Fruit fly (Drosophila melanogaster) whole organism, embryonic: ENCODE results near the gene Rab3GAP1.

ENCODE experiments used
- B-H1 ChIP-seq: fragments of 200-800 bp; sonication (Bioruptor generic); IDR thresholded peaks from 3 replicates; pipeline ENCODE4 v1.3.6; 2022; ENCODE audit warnings: missing biosample characterization, missing genetic modification characterization
- B-H2 ChIP-seq: fragments of 200-800 bp; sonication (Bioruptor generic); optimal IDR thresholded peaks from 2 replicates; lab custom pipeline; 2018; ENCODE audit warnings: missing biosample characterization, mild to moderate bottlenecking, missing genetic modification characterization
- Bgb ChIP-seq: fragments of 200-800 bp; sonication (Bioruptor generic); IDR thresholded peaks from 2 replicates; pipeline ENCODE4 v1.3.6; 2022; ENCODE audit warnings: missing biosample characterization, missing genetic modification characterization; ENCODE audit not compliant: partially characterized antibody
- Blimp-1 ChIP-seq: fragments of 200-800 bp; sonication (Bioruptor generic); optimal IDR thresholded peaks from 3 replicates; lab custom pipeline; 2018; ENCODE audit warnings: missing biosample characterization, missing genetic modification characterization, mild to moderate bottlenecking, moderate library complexity, missing genetic modification reagents
- Bteb2 ChIP-seq: fragments of 200-800 bp; sonication (Bioruptor generic); optimal IDR thresholded peaks from 2 replicates; lab custom pipeline; 2016; ENCODE audit warnings: missing biosample characterization, missing genetic modification characterization
- CG11093 ChIP-seq: fragments of 200-800 bp; sonication (Bioruptor generic); IDR thresholded peaks from 3 replicates; pipeline ENCODE4 v1.3.6; 2022; ENCODE audit warnings: missing biosample characterization, missing genetic modification characterization
- CG12659 ChIP-seq: fragments of 200-800 bp; sonication (Bioruptor generic); optimal IDR thresholded peaks from 3 replicates; lab custom pipeline; 2017; ENCODE audit warnings: mild to moderate bottlenecking, missing biosample characterization, missing genetic modification reagents, missing genetic modification characterization
- CG12744 ChIP-seq: fragments of 200-800 bp; sonication (Bioruptor generic); optimal IDR thresholded peaks from 2 replicates; lab custom pipeline; 2016; ENCODE audit warnings: missing biosample characterization, missing genetic modification characterization
- CG13296 ChIP-seq: fragments of 200-800 bp; sonication (Bioruptor generic); optimal IDR thresholded peaks from 3 replicates; lab custom pipeline; 2018; ENCODE audit warnings: missing biosample characterization, mild to moderate bottlenecking, missing genetic modification characterization
- CG17361 ChIP-seq: fragments of 200-800 bp; sonication (Bioruptor generic); IDR thresholded peaks from 3 replicates; pipeline ENCODE4 v1.3.6; 2022; ENCODE audit warnings: missing biosample characterization, missing genetic modification characterization
- CG17912 ChIP-seq: fragments of 200-800 bp; sonication (Bioruptor generic); optimal IDR thresholded peaks from 2 replicates; lab custom pipeline; 2018; ENCODE audit warnings: missing biosample characterization, mild to moderate bottlenecking, missing genetic modification characterization
- CG1832 ChIP-seq: fragments of 200-800 bp; sonication (Bioruptor generic); optimal IDR thresholded peaks from 2 replicates; lab custom pipeline; 2017; ENCODE audit warnings: missing biosample characterization, mild to moderate bottlenecking, missing genetic modification characterization, inconsistent platforms
- CG34422 ChIP-seq: fragments of 200-800 bp; sonication (Bioruptor generic); IDR thresholded peaks from 3 replicates; pipeline ENCODE4 v1.3.6; 2022; ENCODE audit warnings: missing biosample characterization, missing genetic modification characterization
- CG7372 ChIP-seq: fragments of 200-800 bp; sonication (Bioruptor generic); IDR thresholded peaks from 2 replicates; pipeline ENCODE4 v1.3.6; 2022; ENCODE audit warnings: missing biosample characterization, missing genetic modification characterization
- CG7745 ChIP-seq: fragments of 200-800 bp; sonication (Bioruptor generic); optimal IDR thresholded peaks from 2 replicates; lab custom pipeline; 2018; ENCODE audit warnings: missing biosample characterization, mild to moderate bottlenecking, missing genetic modification characterization, moderate library complexity
- CG7963 ChIP-seq: fragments of 200-800 bp; sonication (Bioruptor generic); IDR thresholded peaks from 3 replicates; pipeline ENCODE4 v1.3.6; 2022; ENCODE audit warnings: missing biosample characterization, missing genetic modification characterization; ENCODE audit not compliant: partially characterized antibody
- D ChIP-seq, 2 experiments: fragments of 200-800 bp in 1 of 2; fragments of >200 bp in 1 of 2; sonication (Bioruptor generic) in 1 of 2; optimal IDR thresholded peaks; 2 replicates in 1 of 2; 3 replicates in 1 of 2; lab custom pipeline; 2017; ENCODE audit warnings: mild to moderate bottlenecking in 1 of 2, missing biosample characterization in 1 of 2, missing genetic modification characterization in 1 of 2, missing genetic modification reagents in 1 of 2
- Dek ChIP-seq: fragments of 200-800 bp; sonication (Bioruptor generic); optimal IDR thresholded peaks from 3 replicates; lab custom pipeline; 2019; ENCODE audit warnings: missing biosample characterization, mild to moderate bottlenecking, missing genetic modification characterization, moderate library complexity
- Dll ChIP-seq: fragments of 200-800 bp; sonication (Bioruptor generic); IDR thresholded peaks from 4 replicates; pipeline ENCODE4 v1.3.6; 2022; ENCODE audit warnings: missing biosample characterization, missing genetic modification characterization; ENCODE audit not compliant: partially characterized antibody
- Doc3 ChIP-seq: fragments of 200-800 bp; sonication (Bioruptor generic); IDR thresholded peaks from 3 replicates; pipeline ENCODE4 v1.3.6; 2022; ENCODE audit warnings: missing biosample characterization, missing genetic modification characterization; ENCODE audit not compliant: partially characterized antibody
- Fer1 ChIP-seq: fragments of 200-800 bp; sonication (Bioruptor generic); optimal IDR thresholded peaks from 2 replicates; lab custom pipeline; 2017; ENCODE audit warnings: missing biosample characterization, mild to moderate bottlenecking, missing genetic modification characterization
- Fer2 ChIP-seq: fragments of 200-800 bp; sonication (Bioruptor generic); optimal IDR thresholded peaks from 2 replicates; lab custom pipeline; 2018; ENCODE audit warnings: missing biosample characterization, mild to moderate bottlenecking, missing genetic modification characterization, moderate library complexity
- Fer3 ChIP-seq: fragments of 200-800 bp; sonication (Bioruptor generic); optimal IDR thresholded peaks from 2 replicates; lab custom pipeline; 2018; ENCODE audit warnings: missing biosample characterization, mild to moderate bottlenecking, missing genetic modification characterization, moderate library complexity
- Gsc ChIP-seq: fragments of 200-800 bp; sonication (Bioruptor generic); IDR thresholded peaks from 2 replicates; pipeline ENCODE4 v1.3.6; 2022; ENCODE audit warnings: missing biosample characterization, missing genetic modification characterization
- HHEX ChIP-seq: fragments of 200-800 bp; sonication (Bioruptor generic); optimal IDR thresholded peaks from 3 replicates; lab custom pipeline; 2017; ENCODE audit warnings: missing biosample characterization, mild to moderate bottlenecking, missing genetic modification characterization, missing genetic modification reagents
- Hr78 ChIP-seq, 2 experiments: fragments of 200-800 bp in 1 of 2; fragments of >200 bp in 1 of 2; sonication (Bioruptor generic) in 1 of 2; optimal IDR thresholded peaks; 2 replicates each; lab custom pipeline; 2017 to 2019; ENCODE audit warnings: missing biosample characterization in 2 of 2, missing genetic modification characterization in 2 of 2, mild to moderate bottlenecking in 1 of 2, moderate library complexity in 1 of 2
- Hsf ChIP-seq: fragments of 200-800 bp; sonication (Bioruptor generic); optimal IDR thresholded peaks from 3 replicates; lab custom pipeline; 2016; ENCODE audit warnings: missing biosample characterization, missing genetic modification characterization
- Oli ChIP-seq: fragments of 200-800 bp; sonication (Bioruptor generic); optimal IDR thresholded peaks from 2 replicates; lab custom pipeline; 2018; ENCODE audit warnings: missing biosample characterization, mild to moderate bottlenecking, missing genetic modification characterization, moderate library complexity
- YL-1 ChIP-seq: fragments of 200-800 bp; sonication (Bioruptor generic); optimal IDR thresholded peaks from 3 replicates; lab custom pipeline; 2017; ENCODE audit warnings: missing biosample characterization, mild to moderate bottlenecking, missing genetic modification characterization
- ab ChIP-seq: fragments of 200-800 bp; sonication (Bioruptor generic); optimal IDR thresholded peaks from 2 replicates; lab custom pipeline; 2016; ENCODE audit warnings: missing biosample characterization, missing genetic modification characterization
- amos ChIP-seq: fragments of 200-800 bp; sonication (Bioruptor generic); IDR thresholded peaks from 2 replicates; pipeline ENCODE4 v1.3.6; 2022; ENCODE audit warnings: missing biosample characterization, missing genetic modification characterization; ENCODE audit not compliant: partially characterized antibody
- ara ChIP-seq: fragments of 200-800 bp; sonication (Bioruptor generic); IDR thresholded peaks from 2 replicates; pipeline ENCODE4 v1.3.6; 2022; ENCODE audit warnings: missing biosample characterization, missing genetic modification characterization
- btn ChIP-seq: fragments of 200-800 bp; sonication (Bioruptor generic); optimal IDR thresholded peaks from 2 replicates; lab custom pipeline; 2016; ENCODE audit warnings: missing biosample characterization, missing genetic modification characterization
- dimm ChIP-seq: fragments of 200-800 bp; sonication (Bioruptor generic); IDR thresholded peaks from 2 replicates; pipeline ENCODE4 v1.3.6; 2022; ENCODE audit warnings: missing biosample characterization, missing genetic modification characterization
- ems ChIP-seq: fragments of 200-800 bp; sonication (Bioruptor generic); optimal IDR thresholded peaks from 3 replicates; lab custom pipeline; 2016; ENCODE audit warnings: missing biosample characterization, missing genetic modification characterization
- fru ChIP-seq: fragments of >200 bp; optimal IDR thresholded peaks from 2 replicates; lab custom pipeline; 2017
- gt ChIP-seq: fragments of 200-800 bp; sonication (Bioruptor generic); IDR thresholded peaks from 2 replicates; pipeline ENCODE4 v1.3.6; 2022; ENCODE audit warnings: missing biosample characterization, missing genetic modification characterization
- ham ChIP-seq: fragments of 200-800 bp; sonication (Bioruptor generic); IDR thresholded peaks from 2 replicates; pipeline ENCODE4 v1.3.6; 2022; ENCODE audit warnings: missing biosample characterization, missing genetic modification characterization
- her ChIP-seq: fragments of 200-800 bp; sonication (Bioruptor generic); optimal IDR thresholded peaks from 2 replicates; lab custom pipeline; 2016; ENCODE audit warnings: missing biosample characterization, missing genetic modification characterization
- kah ChIP-seq: fragments of 200-800 bp; sonication (Bioruptor generic); optimal IDR thresholded peaks from 2 replicates; lab custom pipeline; 2018; ENCODE audit warnings: missing biosample characterization, mild to moderate bottlenecking, missing genetic modification characterization
- lmd ChIP-seq: fragments of 200-800 bp; sonication (Bioruptor generic); IDR thresholded peaks from 2 replicates; pipeline ENCODE4 v1.3.6; 2022; ENCODE audit warnings: missing biosample characterization, missing genetic modification characterization
- luna ChIP-seq: fragments of 200-800 bp; sonication (Bioruptor generic); optimal IDR thresholded peaks from 2 replicates; lab custom pipeline; 2016; ENCODE audit warnings: missing biosample characterization, missing genetic modification characterization
- onecut ChIP-seq: fragments of 200-800 bp; sonication (Bioruptor generic); IDR thresholded peaks from 2 replicates; pipeline ENCODE4 v1.3.6; 2022; ENCODE audit warnings: missing biosample characterization, missing genetic modification characterization
- pho ChIP-seq: fragments of 200-800 bp; sonication (Bioruptor generic); optimal IDR thresholded peaks from 2 replicates; lab custom pipeline; 2016; ENCODE audit warnings: missing biosample characterization, missing genetic modification characterization
- pnt ChIP-seq: fragments of 200-800 bp; sonication (Bioruptor generic); optimal IDR thresholded peaks from 3 replicates; lab custom pipeline; 2016; ENCODE audit warnings: missing biosample characterization, missing genetic modification characterization
- scrt ChIP-seq: fragments of 200-800 bp; sonication (Bioruptor generic); optimal IDR thresholded peaks from 2 replicates; lab custom pipeline; 2018; ENCODE audit warnings: missing biosample characterization, mild to moderate bottlenecking, missing genetic modification characterization, moderate library complexity
- sens-2 ChIP-seq: fragments of 200-800 bp; sonication (Bioruptor generic); IDR thresholded peaks from 2 replicates; pipeline ENCODE4 v1.3.6; 2022; ENCODE audit warnings: missing biosample characterization, missing genetic modification characterization
- trem ChIP-seq: fragments of 200-800 bp; optimal IDR thresholded peaks from 3 replicates; lab custom pipeline; 2019; ENCODE audit warnings: missing biosample characterization, mild to moderate bottlenecking, missing genetic modification characterization, moderate library complexity
- wek ChIP-seq: fragments of 200-800 bp; sonication (Bioruptor generic); optimal IDR thresholded peaks from 3 replicates; lab custom pipeline; 2018; ENCODE audit warnings: missing biosample characterization, mild to moderate bottlenecking, missing genetic modification characterization, moderate library complexity
- zfh2 ChIP-seq: fragments of 200-800 bp; sonication (Bioruptor generic); optimal IDR thresholded peaks from 2 replicates; lab custom pipeline; 2016; ENCODE audit warnings: missing biosample characterization, missing genetic modification characterization

The Rab3GAP1 gene

dm6 chr2L:1632730-1633172 lies 21.8 kb upstream of the Rab3GAP1 start (continued):
- TF ChIP-seq Dek (tag; lab: Kevin White, UChicago): peak; percentile 95
- peak; percentile 93 for TF ChIP-seq Fer3 (tag; lab: Kevin White, UChicago)
- TF ChIP-seq her (GFP tag; lab: Kevin White, UChicago): peak; percentile 94
- TF ChIP-seq ems: peak; percentile 97
- no peak for TF ChIP-seq CG7745 (tag; lab: Kevin White, UChicago)
- peak; percentile 92 for TF ChIP-seq sens-2
- peak; percentile 96 for TF ChIP-seq Bteb2
- TF ChIP-seq CG11093 (GFP tag; lab: Robert Waterston, UW): peak; percentile 94
- peak; percentile 91 for TF ChIP-seq luna
- peak; percentile 98 for TF ChIP-seq B-H1
- TF ChIP-seq Fer2 (tag; lab: Kevin White, UChicago): peak; percentile 82
- peak; percentile 94 for TF ChIP-seq pho (GFP tag; lab: Kevin White, UChicago)
- peak; percentile 96 for TF ChIP-seq CG13296 (GFP tag; lab: Kevin White, UChicago)
- TF ChIP-seq CG17912 (GFP tag; lab: Kevin White, UChicago): peak; percentile 1
- peak; percentile 86 for TF ChIP-seq btn (GFP tag; lab: Kevin White, UChicago)
- TF ChIP-seq Oli (tag; lab: Kevin White, UChicago): peak; percentile 96
- peak; percentile 96 for TF ChIP-seq dimm (GFP tag; lab: Robert Waterston, UW)
- TF ChIP-seq zfh2 (GFP tag; lab: Kevin White, UChicago): peak; percentile 92
- TF ChIP-seq Hsf (GFP tag; lab: Kevin White, UChicago): peak; percentile 90
- TF ChIP-seq D (optimal IDR thresholded peaks at IDR 0.05; lab: Kevin White, UChicago): no peak
- TF ChIP-seq D (GFP tag; optimal IDR thresholded peaks at IDR 0.05; lab: Kevin White, UChicago): peak; percentile 62
- TF ChIP-seq trem (tag; lab: Kevin White, UChicago): no peak
- TF ChIP-seq Doc3 (GFP tag; lab: Robert Waterston, UW): no peak
- peak; percentile 98 for TF ChIP-seq CG34422 (GFP tag; lab: Robert Waterston, UW)
- TF ChIP-seq Bgb: no peak
- TF ChIP-seq CG12744 (GFP tag; lab: Kevin White, UChicago): peak; percentile 94
- TF ChIP-seq Dll (GFP tag; lab: Robert Waterston, UW): no peak
- peak; percentile 98 for TF ChIP-seq CG7372 (GFP tag; lab: Robert Waterston, UW)
- TF ChIP-seq ara (GFP tag; lab: Robert Waterston, UW): peak; percentile 75
- peak; percentile 74 for TF ChIP-seq Gsc (GFP tag; lab: Robert Waterston, UW)
- peak; percentile 89 for TF ChIP-seq ab (GFP tag; lab: Kevin White, UChicago)
- no peak for TF ChIP-seq fru (lab: Kevin White, UChicago)
- TF ChIP-seq Fer1 (GFP tag; lab: Kevin White, UChicago): peak; percentile 93
- TF ChIP-seq kah (GFP tag; lab: Kevin White, UChicago): peak; percentile 69
- TF ChIP-seq gt (GFP tag; lab: Robert Waterston, UW): no peak
- no peak for TF ChIP-seq CG7963 (GFP tag; lab: Robert Waterston, UW)
- TF ChIP-seq CG17361 (GFP tag; lab: Robert Waterston, UW): peak; percentile 78
- TF ChIP-seq B-H2: peak; percentile 93
- TF ChIP-seq ham (GFP tag; lab: Robert Waterston, UW): peak; percentile 91
- TF ChIP-seq YL-1 (GFP tag; lab: Kevin White, UChicago): peak; percentile 51
- peak; percentile 82 for TF ChIP-seq wek (GFP tag; lab: Kevin White, UChicago)
- peak; percentile 58 for TF ChIP-seq Blimp-1 (GFP tag; lab: Kevin White, UChicago)
- peak; percentile 71 for TF ChIP-seq scrt (GFP tag; lab: Kevin White, UChicago)
- TF ChIP-seq lmd: peak; percentile 98
- TF ChIP-seq CG1832 (GFP tag; lab: Kevin White, UChicago): no peak
- TF ChIP-seq CG12659 (GFP tag; lab: Kevin White, UChicago): peak; percentile 98
- TF ChIP-seq amos (GFP tag; lab: Robert Waterston, UW): no peak
- TF ChIP-seq onecut: peak; percentile 93
- peak; percentile 89 for TF ChIP-seq pnt (GFP tag; lab: Kevin White, UChicago)
- TF ChIP-seq HHEX: peak; percentile 90
- peak in 1 of 2 experiments; percentile 92 for TF ChIP-seq Hr78 (GFP tag; optimal IDR thresholded peaks at IDR 0.05; lab: Kevin White, UChicago)
